Worm (Caenorhabditis elegans) whole organism, L3 larva: ENCODE measurements around the gene R10E9.2.

Experiments
- ZK546.5 ChIP-seq: sonication (generic microtip); optimal IDR thresholded peaks from 2 replicates; lab custom pipeline; 2017; ENCODE audit warnings: missing biosample characterization, missing genetic modification characterization
- aly-2 ChIP-seq: fragments of 150-350 bp; optimal IDR thresholded peaks from 2 replicates; lab custom pipeline; 2014; ENCODE audit warnings: missing biosample characterization, missing genetic modification characterization
- ama-1 ChIP-seq: fragments of 150-350 bp; optimal IDR thresholded peaks from 2 replicates; lab custom pipeline; 2018
- ceh-16 ChIP-seq: sonication (generic microtip); optimal IDR thresholded peaks from 2 replicates; lab custom pipeline; 2017; ENCODE audit warnings: missing biosample characterization, missing genetic modification characterization
- ceh-28 ChIP-seq: fragments of 150-350 bp; optimal IDR thresholded peaks from 2 replicates; lab custom pipeline; 2014; ENCODE audit warnings: missing biosample characterization, missing genetic modification reagents, missing genetic modification characterization
- ceh-82 ChIP-seq: fragments of 150-350 bp; optimal IDR thresholded peaks from 2 replicates; lab custom pipeline; 2014; ENCODE audit warnings: missing biosample characterization, missing genetic modification characterization
- daf-12 ChIP-seq: fragments of 150-350 bp; optimal IDR thresholded peaks from 2 replicates; lab custom pipeline; 2014; ENCODE audit warnings: missing biosample characterization, missing genetic modification reagents, missing genetic modification characterization
- egl-27 ChIP-seq: sonication (generic microtip); optimal IDR thresholded peaks from 4 replicates; lab custom pipeline; 2017; ENCODE audit warnings: missing biosample characterization, missing genetic modification reagents, missing genetic modification characterization
- egl-5 ChIP-seq: fragments of 150-350 bp; optimal IDR thresholded peaks from 2 replicates; lab custom pipeline; 2017; ENCODE audit warnings: missing biosample characterization, missing genetic modification reagents, missing genetic modification characterization, inconsistent platforms
- elt-1 ChIP-seq: fragments of 150-350 bp; optimal IDR thresholded peaks from 2 replicates; lab custom pipeline; 2014; ENCODE audit warnings: missing biosample characterization, missing genetic modification characterization
- elt-2 ChIP-seq: sonication (generic microtip); optimal IDR thresholded peaks from 2 replicates; lab custom pipeline; 2016; ENCODE audit warnings: missing genetic modification reagents, mild to moderate bottlenecking, missing genetic modification characterization, missing compliant biosample characterization
- elt-3 ChIP-seq, 3 experiments: fragments of 150-350 bp in 1 of 3; sonication (generic microtip) in 2 of 3; optimal IDR thresholded peaks; 2 replicates in 2 of 3; 4 replicates in 1 of 3; lab custom pipeline; 2014 to 2017; ENCODE audit warnings: missing biosample characterization in 3 of 3, missing genetic modification characterization in 3 of 3
- eor-1 ChIP-seq, 2 experiments: fragments of 150-350 bp; optimal IDR thresholded peaks; 2 replicates each; lab custom pipeline; 2014 to 2018; ENCODE audit warnings: missing biosample characterization in 2 of 2, missing genetic modification characterization in 2 of 2
- fkh-10 ChIP-seq: sonication (generic microtip); optimal IDR thresholded peaks from 2 replicates; lab custom pipeline; 2017; ENCODE audit warnings: missing biosample characterization, missing genetic modification reagents, missing genetic modification characterization
- fkh-2 ChIP-seq: fragments of 150-350 bp; optimal IDR thresholded peaks from 2 replicates; lab custom pipeline; 2014; ENCODE audit warnings: missing biosample characterization, missing genetic modification reagents, missing genetic modification characterization
- fos-1 ChIP-seq: fragments of 150-350 bp; optimal IDR thresholded peaks from 2 replicates; lab custom pipeline; 2014; ENCODE audit warnings: missing biosample characterization, missing genetic modification characterization
- hmg-11 ChIP-seq: sonication (generic microtip); optimal IDR thresholded peaks from 2 replicates; lab custom pipeline; 2016; ENCODE audit warnings: missing genetic modification characterization, missing compliant biosample characterization
- jun-1 ChIP-seq: fragments of 150-350 bp; optimal IDR thresholded peaks from 2 replicates; lab custom pipeline; 2014; ENCODE audit warnings: missing biosample characterization, missing genetic modification reagents, missing genetic modification characterization
- lin-15B ChIP-seq: fragments of 150-350 bp; optimal IDR thresholded peaks from 2 replicates; lab custom pipeline; 2014; ENCODE audit warnings: missing biosample characterization, missing genetic modification characterization
- lin-39 ChIP-seq: fragments of 150-350 bp; optimal IDR thresholded peaks from 2 replicates; lab custom pipeline; 2018; ENCODE audit warnings: missing biosample characterization, missing genetic modification reagents, missing genetic modification characterization
- lsy-12 ChIP-seq: sonication (generic microtip); optimal IDR thresholded peaks from 2 replicates; lab custom pipeline; 2016; ENCODE audit warnings: mild to moderate bottlenecking, missing genetic modification characterization, missing compliant biosample characterization
- mdl-1 ChIP-seq: fragments of 150-350 bp; optimal IDR thresholded peaks from 2 replicates; lab custom pipeline; 2014; ENCODE audit warnings: missing biosample characterization, missing genetic modification characterization
- mml-1 ChIP-seq: fragments of 150-350 bp; sonication (generic microtip); optimal IDR thresholded peaks from 3 replicates; lab custom pipeline; 2014; ENCODE audit warnings: missing biosample characterization, missing genetic modification characterization
- nhr-11 ChIP-seq: fragments of 150-350 bp; optimal IDR thresholded peaks from 2 replicates; lab custom pipeline; 2014; ENCODE audit warnings: missing biosample characterization, missing genetic modification characterization
- nhr-12 ChIP-seq: fragments of 150-350 bp; optimal IDR thresholded peaks from 2 replicates; lab custom pipeline; 2014; ENCODE audit warnings: missing biosample characterization, missing genetic modification characterization
- nhr-23 ChIP-seq: fragments of 150-350 bp; optimal IDR thresholded peaks from 2 replicates; lab custom pipeline; 2014; ENCODE audit warnings: missing biosample characterization, missing genetic modification reagents, missing genetic modification characterization
- nhr-237 ChIP-seq: fragments of 150-350 bp; optimal IDR thresholded peaks from 2 replicates; lab custom pipeline; 2014; ENCODE audit warnings: missing biosample characterization, missing genetic modification characterization
- nhr-25 ChIP-seq: sonication (generic microtip); optimal IDR thresholded peaks from 2 replicates; lab custom pipeline; 2017; ENCODE audit warnings: missing biosample characterization, missing genetic modification characterization
- nhr-43 ChIP-seq: sonication (generic microtip); optimal IDR thresholded peaks from 2 replicates; lab custom pipeline; 2016; ENCODE audit warnings: mild to moderate bottlenecking, missing genetic modification characterization, missing compliant biosample characterization; ENCODE audit not compliant: poor library complexity, severe bottlenecking
- nhr-76 ChIP-seq: fragments of 150-350 bp; sonication (generic microtip); optimal IDR thresholded peaks from 5 replicates; lab custom pipeline; 2014; ENCODE audit warnings: missing biosample characterization, missing genetic modification characterization
- nhr-77 ChIP-seq: fragments of 150-350 bp; optimal IDR thresholded peaks from 2 replicates; lab custom pipeline; 2014; ENCODE audit warnings: missing biosample characterization, missing genetic modification characterization
- pqm-1 ChIP-seq: fragments of 150-350 bp; optimal IDR thresholded peaks from 2 replicates; lab custom pipeline; 2017; ENCODE audit warnings: missing biosample characterization, missing genetic modification characterization, inconsistent platforms
- sea-2 ChIP-seq: fragments of 150-350 bp; sonication (generic microtip); optimal IDR thresholded peaks from 4 replicates; lab custom pipeline; 2014; ENCODE audit warnings: missing biosample characterization, missing genetic modification reagents, missing genetic modification characterization
- skn-1 ChIP-seq: fragments of 150-350 bp; optimal IDR thresholded peaks from 2 replicates; lab custom pipeline; 2014; ENCODE audit warnings: missing biosample characterization, missing genetic modification characterization
- snpc-4 ChIP-seq: fragments of 150-350 bp; optimal IDR thresholded peaks from 2 replicates; lab custom pipeline; 2014; ENCODE audit warnings: missing biosample characterization, missing genetic modification characterization
- unc-39 ChIP-seq: sonication (generic microtip); optimal IDR thresholded peaks from 4 replicates; lab custom pipeline; 2017; ENCODE audit warnings: missing biosample characterization, missing genetic modification characterization
- ztf-11 ChIP-seq: fragments of 150-350 bp; optimal IDR thresholded peaks from 2 replicates; lab custom pipeline; 2014; ENCODE audit warnings: missing biosample characterization, missing genetic modification characterization

R10E9.2 gene

DNA sequence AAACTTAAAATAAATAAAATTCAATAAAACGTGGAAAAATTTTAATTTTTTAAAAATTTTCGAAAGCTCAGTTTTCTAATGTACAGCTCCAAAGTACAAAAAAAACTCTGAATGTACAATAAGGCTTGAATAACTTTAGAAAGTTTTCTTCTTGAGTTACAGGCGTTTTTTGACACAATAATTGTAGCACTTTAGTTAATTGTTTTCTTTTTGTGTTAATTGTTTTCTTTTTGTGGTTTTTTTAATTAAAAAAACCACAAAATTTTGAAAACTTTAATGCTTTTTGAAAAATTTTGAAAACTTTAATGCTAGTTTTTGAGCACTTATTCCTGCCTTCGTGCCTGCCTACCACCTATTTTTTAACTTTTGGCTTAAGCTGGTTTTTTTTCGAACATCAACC is at the start of gene R10E9.2:
R10E9.2 (minus strand) TSS at position 101 of the 400 bp plus-strand sequence.
- TF ChIP-seq ztf-11 (tag; lab: Kevin White, UChicago) (no peak), fkh-2 (tag; lab: Kevin White, UChicago) (no peak), nhr-77 (tag; lab: Kevin White, UChicago) (no peak)
- TF ChIP-seq, all 47 proteins: peak for 0

DNA sequence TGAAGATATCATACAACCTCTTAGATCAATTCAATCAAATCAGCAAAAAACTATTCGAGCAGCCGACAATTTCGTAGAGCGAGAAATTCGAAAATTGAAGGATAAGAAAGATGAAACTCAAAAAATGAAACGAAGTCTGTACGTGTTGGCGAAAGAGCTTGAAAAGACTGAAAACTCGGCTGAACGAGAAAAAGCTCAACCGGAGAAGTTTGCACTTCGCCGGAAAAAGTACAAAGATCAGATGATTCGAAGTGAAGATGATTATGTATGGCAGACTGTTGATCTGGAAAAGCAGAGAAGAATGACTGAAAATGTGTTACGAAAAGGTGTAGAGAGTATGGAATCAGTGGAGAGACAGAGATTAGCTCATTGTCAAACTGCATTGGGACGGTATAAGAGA is 48.9 kb upstream of the R10E9.2 start:
- TF ChIP-seq ZK546.5 (no peak), fos-1 (no peak), aly-2 (no peak), mml-1 (tag; lab: Kevin White, UChicago) (no peak), nhr-76 (tag; lab: Kevin White, UChicago) (no peak), fkh-10 (no peak), eor-1 (tag; optimal IDR thresholded peaks at IDR 0.05; lab: Kevin White, UChicago) (no peak), ceh-28 (tag; lab: Kevin White, UChicago) (no peak), daf-12 (tag; lab: Kevin White, UChicago) (no peak), mdl-1 (tag; lab: Kevin White, UChicago) (no peak), unc-39 (tag; lab: Kevin White, UChicago) (no peak), nhr-237 (tag; lab: Kevin White, UChicago) (no peak), lin-15B (no peak), elt-3 (tag; optimal IDR thresholded peaks at IDR 0.05; lab: Kevin White, UChicago) (no peak), egl-5 (tag; lab: Kevin White, UChicago) (no peak), nhr-25 (tag; lab: Kevin White, UChicago) (no peak), nhr-77 (tag; lab: Kevin White, UChicago) (no peak), fkh-2 (tag; lab: Kevin White, UChicago) (no peak), nhr-23 (tag; lab: Kevin White, UChicago) (no peak)

DNA sequence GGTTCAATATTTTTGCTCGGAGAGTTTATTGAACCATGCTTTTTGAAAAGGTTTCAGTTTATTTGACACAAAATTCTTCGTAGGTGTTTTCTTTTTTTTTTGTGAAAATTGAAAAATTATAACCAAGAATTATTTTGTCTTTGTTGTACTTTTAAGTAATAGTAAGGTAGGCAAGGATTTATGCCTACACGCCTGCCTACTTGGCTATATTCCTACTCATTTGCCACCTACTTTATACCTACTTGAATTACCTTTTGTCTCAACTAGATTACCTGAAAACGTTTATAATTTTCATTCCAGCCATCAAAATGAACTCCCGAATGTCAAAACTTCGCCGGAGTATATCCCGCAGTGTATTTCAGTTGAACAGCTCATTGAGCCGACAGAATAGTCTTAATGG is 47.9 kb upstream of the R10E9.2 start, which contains the start of gene C36E8.4:
C36E8.4 (plus strand) TSS at position 301 of the 400 bp plus-strand sequence.
- no peak for TF ChIP-seq fos-1
- no peak for TF ChIP-seq lsy-12 (tag; lab: Kevin White, UChicago)
- no peak for TF ChIP-seq hmg-11 (tag; lab: Kevin White, UChicago)
- no peak for TF ChIP-seq nhr-11 (tag; lab: Kevin White, UChicago)
- TF ChIP-seq elt-3 (tag; optimal IDR thresholded peaks at IDR 0.05; lab: Kevin White, UChicago): no peak
- no peak for TF ChIP-seq ama-1 (lab: Kevin White, UChicago)
- TF ChIP-seq egl-27 (tag; lab: Kevin White, UChicago): no peak
- TF ChIP-seq snpc-4 (tag; lab: Kevin White, UChicago): no peak
- no peak for TF ChIP-seq mml-1 (tag; lab: Kevin White, UChicago)
- TF ChIP-seq skn-1 (tag; lab: Kevin White, UChicago): no peak
- TF ChIP-seq nhr-43: no peak
- no peak for TF ChIP-seq lin-15B
- no peak for TF ChIP-seq eor-1 (tag; optimal IDR thresholded peaks at IDR 0.05; lab: Kevin White, UChicago)
- TF ChIP-seq jun-1 (tag; lab: Kevin White, UChicago): no peak
- no peak for TF ChIP-seq mdl-1 (tag; lab: Kevin White, UChicago)
- TF ChIP-seq ceh-28 (tag; lab: Kevin White, UChicago): no peak
- no peak for TF ChIP-seq ceh-16 (tag; lab: Kevin White, UChicago)
- TF ChIP-seq elt-2 (tag; lab: Kevin White, UChicago): no peak
- no peak for TF ChIP-seq ceh-82
- TF ChIP-seq lin-39 (tag; lab: Kevin White, UChicago): no peak

DNA sequence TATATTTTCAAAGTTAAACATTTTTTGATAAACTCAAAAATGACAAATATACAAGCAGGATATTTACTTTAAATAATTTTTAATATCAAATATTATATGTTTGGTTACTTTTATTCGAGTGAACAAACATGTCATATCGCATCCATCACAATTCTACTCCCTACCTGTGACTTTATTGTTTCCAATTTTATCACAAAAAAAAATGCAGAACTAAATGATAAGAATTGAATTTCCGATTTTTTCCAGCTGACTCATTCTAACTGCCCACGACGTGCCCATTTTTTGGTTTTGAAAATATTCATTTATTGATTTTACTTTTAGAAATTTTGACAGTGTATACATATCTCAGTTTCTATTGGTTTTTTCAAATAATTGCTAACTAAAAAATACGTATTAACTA is 46.9 kb upstream of the R10E9.2 start:
- TF ChIP-seq nhr-237 (tag; lab: Kevin White, UChicago) (no peak), ama-1 (lab: Kevin White, UChicago) (no peak), ceh-16 (tag; lab: Kevin White, UChicago) (no peak), skn-1 (tag; lab: Kevin White, UChicago) (no peak), fkh-2 (tag; lab: Kevin White, UChicago) (no peak), nhr-76 (tag; lab: Kevin White, UChicago) (no peak), ceh-28 (tag; lab: Kevin White, UChicago) (no peak), daf-12 (tag; lab: Kevin White, UChicago) (no peak), elt-1 (no peak), pqm-1 (tag; lab: Kevin White, UChicago) (peak; percentile 27), nhr-11 (tag; lab: Kevin White, UChicago) (no peak), nhr-25 (tag; lab: Kevin White, UChicago) (no peak), nhr-12 (tag; lab: Kevin White, UChicago) (no peak), sea-2 (no peak), elt-2 (tag; lab: Kevin White, UChicago) (peak; percentile 46)
